Worm (Caenorhabditis elegans) whole organism, L4 larva: ENCODE data around the gene Y39G8B.7.

Experiments used
- D1046.2 ChIP-seq: fragments of 200-800 bp; sonication (Bioruptor generic); IDR thresholded peaks from 2 replicates; pipeline ENCODE4 v1.3.6; 2022; ENCODE audit warnings: missing genetic modification characterization, missing compliant biosample characterization
- ceh-28 ChIP-seq: fragments of 150-350 bp; optimal IDR thresholded peaks from 2 replicates; lab custom pipeline; 2014; ENCODE audit warnings: missing biosample characterization, missing genetic modification reagents, missing genetic modification characterization
- ceh-82 ChIP-seq: sonication (generic microtip); optimal IDR thresholded peaks from 2 replicates; lab custom pipeline; 2017; ENCODE audit warnings: missing biosample characterization, missing genetic modification characterization
- hlh-11 ChIP-seq: fragments of 200-800 bp; sonication (Bioruptor generic); optimal IDR thresholded peaks from 2 replicates; lab custom pipeline; 2018; ENCODE audit warnings: mild to moderate bottlenecking, missing genetic modification characterization, missing compliant biosample characterization
- lin-13 ChIP-seq: fragments of 150-350 bp; optimal IDR thresholded peaks from 2 replicates; lab custom pipeline; 2014; ENCODE audit warnings: missing biosample characterization, missing genetic modification reagents, missing genetic modification characterization
- lin-38 ChIP-seq: fragments of 200-800 bp; sonication (Bioruptor generic); IDR thresholded peaks from 2 replicates; pipeline ENCODE4 v1.3.6; 2022; ENCODE audit warnings: missing genetic modification reagents, missing genetic modification characterization, missing compliant biosample characterization
- mdl-1 ChIP-seq, 2 experiments: fragments of 150-350 bp in 1 of 2; sonication (generic microtip) in 1 of 2; optimal IDR thresholded peaks; 2 replicates each; lab custom pipeline; 2014 to 2017; ENCODE audit warnings: missing biosample characterization in 2 of 2, missing genetic modification characterization in 2 of 2
- nhr-25 ChIP-seq: sonication (generic microtip); optimal IDR thresholded peaks from 2 replicates; lab custom pipeline; 2017; ENCODE audit warnings: missing genetic modification characterization, mild to moderate bottlenecking, missing compliant biosample characterization, antibody characterized with exemption, moderate library complexity, borderline replicate concordance; ENCODE audit not compliant: insufficient read depth
- pha-4 ChIP-seq, 2 experiments: fragments of 150-350 bp in 1 of 2; fragments of 200-800 bp in 1 of 2; sonication (Bioruptor generic) in 1 of 2; IDR thresholded peaks in 1 of 2; optimal IDR thresholded peaks in 1 of 2; 2 replicates each; pipeline versions ENCODE4 v1.3.6 to Lab custom; 2014 to 2022; ENCODE audit warnings: missing genetic modification characterization in 2 of 2, missing genetic modification reagents in 2 of 2, missing biosample characterization in 1 of 2, missing compliant biosample characterization in 1 of 2
- php-3 ChIP-seq: fragments of 200-800 bp; sonication (Bioruptor generic); IDR thresholded peaks from 2 replicates; pipeline ENCODE4 v1.3.6; 2022; ENCODE audit warnings: missing genetic modification reagents, missing genetic modification characterization, missing compliant biosample characterization
- unc-62 ChIP-seq, 3 experiments: fragments of 150-350 bp in 1 of 3; sonication (generic microtip); optimal IDR thresholded peaks in 2 of 3; peaks in 1 of 3; 1 replicate in 1 of 3; 2 replicates in 2 of 3; lab custom pipeline; 2014 to 2017; ENCODE audit warnings: missing biosample characterization in 3 of 3, missing genetic modification characterization in 3 of 3, missing genetic modification reagents in 3 of 3, missing genotype in 1 of 3
- zag-1 ChIP-seq: fragments of 150-350 bp; optimal IDR thresholded peaks from 2 replicates; lab custom pipeline; 2014; ENCODE audit warnings: missing biosample characterization, missing genetic modification characterization

DNA sequence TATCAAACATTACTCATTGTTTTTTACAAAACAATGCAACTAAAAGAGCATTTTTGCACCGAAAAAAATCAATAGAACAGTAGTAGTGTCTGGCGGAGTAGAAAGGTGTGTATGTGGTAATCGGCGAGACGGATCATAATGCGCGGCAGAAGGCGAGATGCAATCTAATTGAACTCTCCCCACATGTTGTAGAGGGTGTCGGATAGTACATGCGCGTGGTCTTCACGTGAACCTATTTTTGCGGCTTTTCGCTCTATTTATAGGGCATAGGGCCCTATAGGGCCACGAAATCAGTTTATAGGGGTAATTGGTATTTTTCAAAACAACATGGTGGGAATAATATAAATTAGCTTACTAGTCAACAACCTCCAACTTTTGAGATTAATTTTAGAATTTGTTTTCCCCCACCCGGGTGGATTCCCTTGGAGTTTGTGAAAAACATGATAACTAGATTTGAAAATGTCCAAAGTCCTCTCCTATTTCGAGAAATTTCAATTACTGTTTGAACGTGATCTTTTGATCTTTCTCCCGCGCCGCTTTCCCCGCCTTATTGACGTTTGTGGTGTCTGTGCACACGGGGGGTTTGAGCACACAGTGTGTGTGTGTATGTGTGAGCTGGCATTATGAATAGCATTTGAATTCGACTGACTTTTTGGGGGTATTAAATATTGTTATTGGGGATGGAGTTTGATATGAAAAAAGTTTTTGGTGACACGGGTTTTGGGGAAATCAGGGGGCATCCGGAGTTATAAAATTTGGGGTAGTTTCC lies 48.2 kb upstream of the Y39G8B.7 start:
- TF ChIP-seq lin-13 (peak; percentile 38), mdl-1 (tag; optimal IDR thresholded peaks at IDR 0.05; lab: Kevin White, UChicago) (no peak), lin-38 (GFP tag; lab: Robert Waterston, UW) (no peak), nhr-25 (tag; lab: Kevin White, UChicago) (no peak), php-3 (GFP tag; lab: Robert Waterston, UW) (no peak), pha-4 (GFP tag; IDR thresholded peaks at IDR 0.05; lab: Robert Waterston, UW) (no peak), pha-4 (tag; optimal IDR thresholded peaks at IDR 0.05; lab: Kevin White, UChicago) (no peak), unc-62 (GFP tag; optimal IDR thresholded peaks at IDR 0.05 in 1 of 2; lab: Kevin White, UChicago) (no peak), unc-62 (tag; optimal IDR thresholded peaks at IDR 0.05; lab: Kevin White, UChicago) (no peak), ceh-82 (tag; lab: Kevin White, UChicago) (no peak), hlh-11 (peak; percentile 55), D1046.2 (GFP tag; lab: Robert Waterston, UW) (no peak), ceh-28 (tag; lab: Kevin White, UChicago) (no peak), zag-1 (tag; lab: Kevin White, UChicago) (no peak)
